Worm (Caenorhabditis elegans) whole organism, L1 larva: ENCODE data around the gene Y57G11B.3.

Experiments
- ceh-82 ChIP-seq, 3 experiments: fragments of 150-350 bp in 1 of 3; sonication (generic microtip) in 2 of 3; optimal IDR thresholded peaks; 2 replicates each; lab custom pipeline; 2014 to 2017; ENCODE audit warnings: missing biosample characterization in 3 of 3, missing genetic modification characterization in 3 of 3
- ceh-90 ChIP-seq: sonication (generic microtip); optimal IDR thresholded peaks from 2 replicates; lab custom pipeline; 2016; ENCODE audit warnings: missing genetic modification characterization, missing compliant biosample characterization
- efl-1 ChIP-seq, 4 experiments: fragments of 150-350 bp; optimal IDR thresholded peaks in 3 of 4; peaks in 1 of 4; 1 replicate in 1 of 4; 2 replicates in 3 of 4; lab custom pipeline; 2014; ENCODE audit warnings: missing biosample characterization in 2 of 4, missing genetic modification characterization in 2 of 4, missing genetic modification reagents in 2 of 4
- efl-3 ChIP-seq: fragments of 200-800 bp; sonication (Bioruptor generic); optimal IDR thresholded peaks from 2 replicates; lab custom pipeline; 2018; ENCODE audit warnings: mild to moderate bottlenecking, missing genetic modification characterization, missing compliant biosample characterization
- fkh-4 ChIP-seq: sonication (generic microtip); optimal IDR thresholded peaks from 2 replicates; lab custom pipeline; 2016; ENCODE audit warnings: missing compliant biosample characterization, missing genetic modification characterization, borderline replicate concordance
- grh-1 ChIP-seq: fragments of 200-800 bp; sonication (Bioruptor generic); IDR thresholded peaks from 2 replicates; pipeline ENCODE4 v1.3.6; 2022; ENCODE audit warnings: missing genetic modification reagents, missing genetic modification characterization, missing compliant biosample characterization
- hpl-2 ChIP-seq: fragments of 150-350 bp; optimal IDR thresholded peaks from 2 replicates; lab custom pipeline; 2014; ENCODE audit warnings: missing biosample characterization, missing genetic modification reagents, missing genetic modification characterization
- lin-39 ChIP-seq: fragments of 150-350 bp; optimal IDR thresholded peaks from 2 replicates; lab custom pipeline; 2014; ENCODE audit warnings: missing biosample characterization, missing genetic modification reagents, missing genetic modification characterization
- nhr-11 ChIP-seq: fragments of 150-350 bp; optimal IDR thresholded peaks from 2 replicates; lab custom pipeline; 2014; ENCODE audit warnings: missing biosample characterization, missing genetic modification characterization
- nhr-28 ChIP-seq: fragments of 150-350 bp; optimal IDR thresholded peaks from 2 replicates; lab custom pipeline; 2014; ENCODE audit warnings: missing biosample characterization, missing genetic modification characterization
- nhr-85 ChIP-seq: sonication (generic microtip); peaks from one replicate; lab custom pipeline; 2016; ENCODE audit warnings: missing genetic modification characterization, inconsistent platforms, missing compliant biosample characterization
- skn-1 ChIP-seq: fragments of 150-350 bp; optimal IDR thresholded peaks from 2 replicates; lab custom pipeline; 2014; ENCODE audit warnings: missing biosample characterization, missing genetic modification characterization
- ztf-4 ChIP-seq: fragments of 150-350 bp; optimal IDR thresholded peaks from 2 replicates; lab custom pipeline; 2014; ENCODE audit warnings: missing biosample characterization, missing genetic modification characterization

ce11 chrIV:14608605-14609004, 34.4 kb upstream of the Y57G11B.3 start:
- no peak for TF ChIP-seq ceh-82 (tag; optimal IDR thresholded peaks at IDR 0.05; lab: Kevin White, UChicago)
- TF ChIP-seq ztf-4 (tag; lab: Kevin White, UChicago) = no peak
- no peak for TF ChIP-seq ceh-90 (tag; lab: Kevin White, UChicago)
- no peak for TF ChIP-seq grh-1
- TF ChIP-seq hpl-2 (GFP tag; lab: Kevin White, UChicago) = no peak
- no peak for TF ChIP-seq efl-3 (GFP tag; lab: Kevin White, UChicago)
- no peak for TF ChIP-seq fkh-4 (tag; lab: Kevin White, UChicago)
- TF ChIP-seq nhr-85 (tag; lab: Kevin White, UChicago) = no peak
- TF ChIP-seq efl-1 (optimal IDR thresholded peaks at IDR 0.05; lab: Kevin White, UChicago) = no peak
- peak in 1 of 2 experiments; percentile 54 for TF ChIP-seq efl-1 (GFP tag; optimal IDR thresholded peaks at IDR 0.05 in 1 of 2; lab: Kevin White, UChicago)
- no peak for TF ChIP-seq nhr-11 (tag; lab: Kevin White, UChicago)
- TF ChIP-seq nhr-28 (tag; lab: Kevin White, UChicago) = no peak
- TF ChIP-seq lin-39 (tag; lab: Kevin White, UChicago) = no peak
- no peak for TF ChIP-seq skn-1
